Fruit fly (Drosophila melanogaster): ENCODE data around the gene CG4631.

CG4631 gene

dm6 chr2L:16607070-16607469, at the start of gene CG4631:
CG4631 (plus strand) TSS chr2L:16607370.
- TF ChIP-seq EcR (GFP tag; optimal IDR thresholded peaks at IDR 0.05) (no peak), CG8478 (optimal IDR thresholded peaks at IDR 0.05) (no peak), Dll (optimal IDR thresholded peaks at IDR 0.05) (no peak), usp (GFP tag; optimal IDR thresholded peaks at IDR 0.05) (no peak), pan (optimal IDR thresholded peaks at IDR 0.05) (no peak), psq (optimal IDR thresholded peaks at IDR 0.05) (no peak)

dm6 chr2L:16559919-16560318, 47.3 kb upstream of the CG4631 start:
- no peak for TF ChIP-seq CG8478 (optimal IDR thresholded peaks at IDR 0.05)
- no peak for TF ChIP-seq EcR (GFP tag; optimal IDR thresholded peaks at IDR 0.05)
- no peak for TF ChIP-seq Dll (optimal IDR thresholded peaks at IDR 0.05)
- TF ChIP-seq pan (optimal IDR thresholded peaks at IDR 0.05): no peak
- TF ChIP-seq psq (optimal IDR thresholded peaks at IDR 0.05): no peak
- no peak for TF ChIP-seq usp (GFP tag; optimal IDR thresholded peaks at IDR 0.05)

- no peak for TF ChIP-seq psq (optimal IDR thresholded peaks at IDR 0.05)
- no peak for TF ChIP-seq Dll (optimal IDR thresholded peaks at IDR 0.05)
- no peak for TF ChIP-seq EcR (GFP tag; optimal IDR thresholded peaks at IDR 0.05)
- no peak for TF ChIP-seq pan (optimal IDR thresholded peaks at IDR 0.05)
- no peak for TF ChIP-seq usp (GFP tag; optimal IDR thresholded peaks at IDR 0.05)
- no peak for TF ChIP-seq CG8478 (optimal IDR thresholded peaks at IDR 0.05)
Measured at dm6 chr2L:16562379-16562778, 44.8 kb upstream of the CG4631 start.

- no peak for TF ChIP-seq CG8478 (optimal IDR thresholded peaks at IDR 0.05)
- no peak for TF ChIP-seq EcR (GFP tag; optimal IDR thresholded peaks at IDR 0.05)
- no peak for TF ChIP-seq usp (GFP tag; optimal IDR thresholded peaks at IDR 0.05)
- TF ChIP-seq psq (optimal IDR thresholded peaks at IDR 0.05): no peak
- no peak for TF ChIP-seq pan (optimal IDR thresholded peaks at IDR 0.05)
- no peak for TF ChIP-seq Dll (optimal IDR thresholded peaks at IDR 0.05)
Measured at dm6 chr2L:16582732-16583131, 24.4 kb upstream of the CG4631 start.

- TF ChIP-seq EcR (GFP tag; optimal IDR thresholded peaks at IDR 0.05): peak; percentile 67 to 87
- TF ChIP-seq pan (optimal IDR thresholded peaks at IDR 0.05): no peak
Measured at dm6 chr2L:16587654-16588348, 19.4 kb upstream of the CG4631 start.

- TF ChIP-seq pan (optimal IDR thresholded peaks at IDR 0.05) (no peak), EcR (GFP tag; optimal IDR thresholded peaks at IDR 0.05) (peak in 1 of 2 experiments; percentile 32), CG8478 (optimal IDR thresholded peaks at IDR 0.05) (no peak), usp (GFP tag; optimal IDR thresholded peaks at IDR 0.05) (no peak), Dll (optimal IDR thresholded peaks at IDR 0.05) (no peak), psq (optimal IDR thresholded peaks at IDR 0.05) (no peak)
Measured at dm6 chr2L:16588691-16589102, 18.5 kb upstream of the CG4631 start.

dm6 chr2L:16590345-16591107, 16.6 kb upstream of the CG4631 start:
- TF ChIP-seq usp (GFP tag; optimal IDR thresholded peaks at IDR 0.05) (no peak), CG8478 (optimal IDR thresholded peaks at IDR 0.05) (no peak), pan (optimal IDR thresholded peaks at IDR 0.05) (no peak), Dll (optimal IDR thresholded peaks at IDR 0.05) (no peak), EcR (GFP tag; optimal IDR thresholded peaks at IDR 0.05) (no peak), psq (optimal IDR thresholded peaks at IDR 0.05) (no peak)

dm6 chr2L:16591480-16591879, 15.7 kb upstream of the CG4631 start:
- TF ChIP-seq EcR (GFP tag; optimal IDR thresholded peaks at IDR 0.05) (no peak), usp (GFP tag; optimal IDR thresholded peaks at IDR 0.05) (no peak), pan (optimal IDR thresholded peaks at IDR 0.05) (no peak), Dll (optimal IDR thresholded peaks at IDR 0.05) (no peak), CG8478 (optimal IDR thresholded peaks at IDR 0.05) (no peak), psq (optimal IDR thresholded peaks at IDR 0.05) (no peak)

dm6 chr2L:16591934-16592333, 15.2 kb upstream of the CG4631 start:
- TF ChIP-seq pan (optimal IDR thresholded peaks at IDR 0.05) (no peak), Dll (optimal IDR thresholded peaks at IDR 0.05) (no peak), CG8478 (optimal IDR thresholded peaks at IDR 0.05) (no peak), psq (optimal IDR thresholded peaks at IDR 0.05) (no peak), usp (GFP tag; optimal IDR thresholded peaks at IDR 0.05) (no peak), EcR (GFP tag; optimal IDR thresholded peaks at IDR 0.05) (no peak)

dm6 chr2L:16593895-16594468, 13.2 kb upstream of the CG4631 start:
- TF ChIP-seq pan (optimal IDR thresholded peaks at IDR 0.05) (no peak), psq (optimal IDR thresholded peaks at IDR 0.05) (no peak), usp (GFP tag; optimal IDR thresholded peaks at IDR 0.05) (no peak), Dll (optimal IDR thresholded peaks at IDR 0.05) (no peak), CG8478 (optimal IDR thresholded peaks at IDR 0.05) (no peak), EcR (GFP tag; optimal IDR thresholded peaks at IDR 0.05) (no peak)

dm6 chr2L:16594628-16595027, 12.5 kb upstream of the CG4631 start:
- TF ChIP-seq psq (optimal IDR thresholded peaks at IDR 0.05) (no peak), usp (GFP tag; optimal IDR thresholded peaks at IDR 0.05) (no peak), Dll (optimal IDR thresholded peaks at IDR 0.05) (no peak), EcR (GFP tag; optimal IDR thresholded peaks at IDR 0.05) (no peak), pan (optimal IDR thresholded peaks at IDR 0.05) (no peak), CG8478 (optimal IDR thresholded peaks at IDR 0.05) (no peak)

dm6 chr2L:16595938-16596337, 11.2 kb upstream of the CG4631 start:
- TF ChIP-seq psq (optimal IDR thresholded peaks at IDR 0.05) (no peak), CG8478 (optimal IDR thresholded peaks at IDR 0.05) (no peak), Dll (optimal IDR thresholded peaks at IDR 0.05) (no peak), usp (GFP tag; optimal IDR thresholded peaks at IDR 0.05) (no peak)

All from whole organism.